Fruit fly (Drosophila melanogaster): Measurements from ENCODE around the gene Nup58.
A peak's percentile ranks its signal among the peaks of the same experiment; 100 is the strongest.

The Nup58 gene

dm6 chr3R:19672905-19673304 is 28.1 kb downstream of the Nup58 start:
- peak; percentile 42 for TF ChIP-seq Fer1 (GFP tag; optimal IDR thresholded peaks at IDR 0.05)
- TF ChIP-seq bab2 (GFP tag; optimal IDR thresholded peaks at IDR 0.05) = peak; percentile 18
- TF ChIP-seq Bteb2 (GFP tag; optimal IDR thresholded peaks at IDR 0.05) = no peak
- no peak for TF ChIP-seq CG12769 (tag; optimal IDR thresholded peaks at IDR 0.05)
- TF ChIP-seq CG31224 (GFP tag; IDR thresholded peaks at IDR 0.05) = no peak
- TF ChIP-seq D19B (GFP tag; optimal IDR thresholded peaks at IDR 0.05) = no peak
- no peak for TF ChIP-seq ham (GFP tag; IDR thresholded peaks at IDR 0.05)
- peak; percentile 11 for TF ChIP-seq grau (tag; optimal IDR thresholded peaks at IDR 0.05)
- 0 out of 2 replicates have a peak, but pooled peaks have one; percentile 5 for TF ChIP-seq Rfx (GFP tag; IDR thresholded peaks at IDR 0.05)
- TF ChIP-seq CG6765 (GFP tag; optimal IDR thresholded peaks at IDR 0.05) = peak; percentile 25
- TF ChIP-seq CG7839 (tag; optimal IDR thresholded peaks at IDR 0.05) = peak; percentile 20
- TF ChIP-seq CG10959 (GFP tag; IDR thresholded peaks at IDR 0.05) = no peak
- TF ChIP-seq GATAe (GFP tag; conservative IDR thresholded peaks at IDR 0.05) = no peak
- TF ChIP-seq CG2129 (GFP tag; IDR thresholded peaks at IDR 0.05; ENCODE audit: partially characterized antibody) = no peak
- TF ChIP-seq CG9932 (GFP tag; IDR thresholded peaks at IDR 0.05) = peak; percentile 20; the same call in 1 of the 2 replicates
- TF ChIP-seq CG15479 (GFP tag; optimal IDR thresholded peaks at IDR 0.05) = no peak
- peak; percentile 53; the same call in 1 of the 3 replicates for TF ChIP-seq tgo (GFP tag; IDR thresholded peaks at IDR 0.05)
- TF ChIP-seq cwo (GFP tag; optimal IDR thresholded peaks at IDR 0.05) = no peak
- no peak for TF ChIP-seq CG10431 (GFP tag; optimal IDR thresholded peaks at IDR 0.05)
- TF ChIP-seq CG13424 (tag; optimal IDR thresholded peaks at IDR 0.05) = no peak
- TF ChIP-seq CG7556 (GFP tag; optimal IDR thresholded peaks at IDR 0.05) = peak; percentile 15
- TF ChIP-seq CG17359 (tag; optimal IDR thresholded peaks at IDR 0.05) = peak; percentile 10
- no peak for TF ChIP-seq pho (GFP tag; optimal IDR thresholded peaks at IDR 0.05)
- TF ChIP-seq NC2β (GFP tag; optimal IDR thresholded peaks at IDR 0.05) = no peak
- TF ChIP-seq CG14860 (GFP tag; IDR thresholded peaks at IDR 0.05; ENCODE audit: partially characterized antibody) = no peak
- peak; percentile 40 for TF ChIP-seq gem (tag; optimal IDR thresholded peaks at IDR 0.05)
- peak; percentile 84 for TF ChIP-seq sens (GFP tag)
- TF ChIP-seq CG2678 (tag; optimal IDR thresholded peaks at IDR 0.05) = peak; percentile 49
- no peak for TF ChIP-seq ATbp (GFP tag; optimal IDR thresholded peaks at IDR 0.05)
- TF ChIP-seq Hmr (GFP tag; optimal IDR thresholded peaks at IDR 0.05) = no peak
- TF ChIP-seq schlank (tag; optimal IDR thresholded peaks at IDR 0.05) = no peak
- TF ChIP-seq CG14050 (GFP tag; IDR thresholded peaks at IDR 0.05) = no peak
- TF ChIP-seq CG2120 (GFP tag; optimal IDR thresholded peaks at IDR 0.05) = peak; percentile 54
- TF ChIP-seq CG7786 (GFP tag; optimal IDR thresholded peaks at IDR 0.05) = no peak
- no peak for TF ChIP-seq gce (GFP tag; IDR thresholded peaks at IDR 0.05)
- TF ChIP-seq CG18599 (GFP tag; optimal IDR thresholded peaks at IDR 0.05) = peak; percentile 59
- no peak for TF ChIP-seq MESR4 (GFP tag; optimal IDR thresholded peaks at IDR 0.05)
- TF ChIP-seq Hr51 (GFP tag; optimal IDR thresholded peaks at IDR 0.05) = peak in 1 of 2 experiments; percentile 31
- no peak for TF ChIP-seq Fer3 (tag; optimal IDR thresholded peaks at IDR 0.05)
- TF ChIP-seq Med (GFP tag) = peak; percentile 25
- TF ChIP-seq lab (GFP tag; optimal IDR thresholded peaks at IDR 0.05) = peak; percentile 56
- no peak for TF ChIP-seq her (GFP tag; optimal IDR thresholded peaks at IDR 0.05)
- TF ChIP-seq CG3281 (GFP tag; optimal IDR thresholded peaks at IDR 0.05) = peak; percentile 13
- peak; percentile 41; the same call in 1 of the 2 replicates for TF ChIP-seq slbo (GFP tag; IDR thresholded peaks at IDR 0.05)
- TF ChIP-seq Ada2b (GFP tag; IDR thresholded peaks at IDR 0.05) = 0 out of 2 replicates have a peak, but pooled peaks have one; percentile 4
- TF ChIP-seq slp2 (GFP tag; optimal IDR thresholded peaks at IDR 0.05) = no peak
- TF ChIP-seq CG8944 (GFP tag; optimal IDR thresholded peaks at IDR 0.05) = no peak
- peak; percentile 48; the same call in 2 of the 3 replicates for TF ChIP-seq row (GFP tag; IDR thresholded peaks at IDR 0.05)
- no peak for TF ChIP-seq CG1024 (GFP tag; IDR thresholded peaks at IDR 0.05)
- no peak for TF ChIP-seq gfzf (GFP tag; optimal IDR thresholded peaks at IDR 0.05)
